Fruit fly (Drosophila melanogaster) whole organism, embryonic: ENCODE results near the gene zye.

Experiments
- Adf1 ChIP-seq: fragments of 200-800 bp; sonication (Bioruptor generic); IDR thresholded peaks from 2 replicates; pipeline ENCODE4 v1.3.6; 2022; ENCODE audit warnings: missing biosample characterization, missing genetic modification characterization
- BEAF-32 ChIP-seq: fragments of 200-800 bp; sonication (Bioruptor generic); optimal IDR thresholded peaks from 3 replicates; lab custom pipeline; 2017; ENCODE audit warnings: missing biosample characterization, missing genetic modification characterization, mild to moderate bottlenecking, moderate library complexity, missing genetic modification reagents
- CG12104 ChIP-seq: fragments of 200-800 bp; sonication (Bioruptor generic); optimal IDR thresholded peaks from 3 replicates; lab custom pipeline; 2016; ENCODE audit warnings: missing biosample characterization, missing genetic modification characterization
- CG12659 ChIP-seq: fragments of 200-800 bp; sonication (Bioruptor generic); optimal IDR thresholded peaks from 3 replicates; lab custom pipeline; 2017; ENCODE audit warnings: mild to moderate bottlenecking, missing biosample characterization, missing genetic modification reagents, missing genetic modification characterization
- CG14860 ChIP-seq: fragments of 200-800 bp; sonication (Bioruptor generic); IDR thresholded peaks from 3 replicates; pipeline ENCODE4 v1.3.6; 2022; ENCODE audit warnings: missing biosample characterization, missing genetic modification characterization; ENCODE audit not compliant: partially characterized antibody
- CG15269 ChIP-seq: fragments of 200-800 bp; sonication (Bioruptor generic); optimal IDR thresholded peaks from 2 replicates; lab custom pipeline; 2018; ENCODE audit warnings: missing biosample characterization, mild to moderate bottlenecking, missing genetic modification characterization, moderate library complexity
- CG15696 ChIP-seq: fragments of 200-800 bp; sonication (Bioruptor generic); optimal IDR thresholded peaks from 2 replicates; lab custom pipeline; 2019; ENCODE audit warnings: missing biosample characterization, mild to moderate bottlenecking, missing genetic modification characterization, moderate library complexity
- CG1647 ChIP-seq: fragments of 200-800 bp; sonication (Bioruptor generic); optimal IDR thresholded peaks from 3 replicates; lab custom pipeline; 2016; ENCODE audit warnings: missing biosample characterization, missing genetic modification characterization
- CG16863 ChIP-seq: fragments of 200-800 bp; sonication (Bioruptor generic); optimal IDR thresholded peaks from 3 replicates; lab custom pipeline; 2016; ENCODE audit warnings: missing biosample characterization, missing genetic modification characterization
- CG17186 ChIP-seq: fragments of 200-800 bp; sonication (Bioruptor generic); optimal IDR thresholded peaks from 3 replicates; lab custom pipeline; 2017; ENCODE audit warnings: missing biosample characterization, missing genetic modification reagents, missing genetic modification characterization
- CG2875 ChIP-seq: fragments of 200-800 bp; sonication (Bioruptor generic); optimal IDR thresholded peaks from 2 replicates; lab custom pipeline; 2017; ENCODE audit warnings: missing biosample characterization, mild to moderate bottlenecking, missing genetic modification characterization, missing genetic modification reagents
- CG2889 ChIP-seq: fragments of 200-800 bp; sonication (Bioruptor generic); IDR thresholded peaks from 3 replicates; pipeline ENCODE4 v1.3.6; 2022; ENCODE audit warnings: missing biosample characterization, missing genetic modification characterization
- CG3163 ChIP-seq: fragments of 200-800 bp; sonication (Bioruptor generic); optimal IDR thresholded peaks from 3 replicates; lab custom pipeline; 2016; ENCODE audit warnings: missing biosample characterization, missing genetic modification characterization
- CG32772 ChIP-seq: fragments of 200-800 bp; sonication (Bioruptor generic); IDR thresholded peaks from 2 replicates; pipeline ENCODE4 v1.3.6; 2022; ENCODE audit warnings: missing biosample characterization, missing genetic modification characterization
- CG4282 ChIP-seq: fragments of 200-800 bp; sonication (Bioruptor generic); optimal IDR thresholded peaks from 2 replicates; lab custom pipeline; 2016; ENCODE audit warnings: missing biosample characterization, missing genetic modification characterization
- CG4854 ChIP-seq: fragments of 200-800 bp; sonication (Bioruptor generic); optimal IDR thresholded peaks from 2 replicates; lab custom pipeline; 2016; ENCODE audit warnings: missing biosample characterization, missing genetic modification characterization, inconsistent platforms
- CG5953 ChIP-seq: fragments of 200-800 bp; sonication (Bioruptor generic); IDR thresholded peaks from 2 replicates; pipeline ENCODE4 v1.3.6; 2022; ENCODE audit warnings: missing biosample characterization, missing genetic modification characterization
- CG6765 ChIP-seq: fragments of 200-800 bp; sonication (Bioruptor generic); optimal IDR thresholded peaks from 3 replicates; lab custom pipeline; 2017; ENCODE audit warnings: missing biosample characterization, mild to moderate bottlenecking, missing genetic modification characterization
- CG7372 ChIP-seq: fragments of 200-800 bp; sonication (Bioruptor generic); IDR thresholded peaks from 2 replicates; pipeline ENCODE4 v1.3.6; 2022; ENCODE audit warnings: missing biosample characterization, missing genetic modification characterization
- CG8290 ChIP-seq, 3 experiments: fragments of 200-800 bp; sonication (Bioruptor generic); optimal IDR thresholded peaks; 2 replicates each; lab custom pipeline; 2016 to 2019; ENCODE audit warnings: missing biosample characterization in 3 of 3, missing genetic modification characterization in 3 of 3, mild to moderate bottlenecking in 2 of 3, moderate library complexity in 1 of 3
- CHES-1-like ChIP-seq: fragments of 200-800 bp; sonication (Bioruptor generic); optimal IDR thresholded peaks from 2 replicates; lab custom pipeline; 2016; ENCODE audit warnings: missing biosample characterization, missing genetic modification characterization
- Camta ChIP-seq: fragments of 200-800 bp; sonication (Bioruptor generic); optimal IDR thresholded peaks from 2 replicates; lab custom pipeline; 2016; ENCODE audit warnings: missing biosample characterization, missing genetic modification characterization
- Deaf1 ChIP-seq: fragments of 200-800 bp; optimal IDR thresholded peaks from 3 replicates; lab custom pipeline; 2019; ENCODE audit warnings: missing biosample characterization, mild to moderate bottlenecking, missing genetic modification characterization, moderate library complexity
- E2f1 ChIP-seq: fragments of 200-800 bp; sonication (Bioruptor generic); IDR thresholded peaks from 2 replicates; pipeline ENCODE4 v1.3.6; 2022; ENCODE audit warnings: missing biosample characterization, missing genetic modification characterization
- Ets65A ChIP-seq: fragments of 200-800 bp; sonication (Bioruptor generic); peaks from one replicate; lab custom pipeline; 2016; ENCODE audit warnings: missing biosample characterization, missing genetic modification characterization
- Fer2 ChIP-seq: fragments of 200-800 bp; sonication (Bioruptor generic); optimal IDR thresholded peaks from 2 replicates; lab custom pipeline; 2018; ENCODE audit warnings: missing biosample characterization, mild to moderate bottlenecking, missing genetic modification characterization, moderate library complexity
- HLH3B ChIP-seq: fragments of 200-800 bp; sonication (Bioruptor generic); IDR thresholded peaks from 2 replicates; pipeline ENCODE4 v1.3.6; 2022; ENCODE audit warnings: missing biosample characterization, missing genetic modification characterization
- HmgZ ChIP-seq: fragments of 200-800 bp; sonication (Bioruptor generic); optimal IDR thresholded peaks from 2 replicates; lab custom pipeline; 2018; ENCODE audit warnings: missing biosample characterization, mild to moderate bottlenecking, missing genetic modification characterization
- Jarid2 ChIP-seq: fragments of 200-800 bp; sonication (Bioruptor generic); optimal IDR thresholded peaks from 3 replicates; lab custom pipeline; 2017; ENCODE audit warnings: mild to moderate bottlenecking, missing biosample characterization, missing genetic modification reagents, missing genetic modification characterization
- Neu2 ChIP-seq: fragments of 200-800 bp; sonication (Bioruptor generic); optimal IDR thresholded peaks from 3 replicates; lab custom pipeline; 2016; ENCODE audit warnings: missing biosample characterization, missing genetic modification characterization, borderline replicate concordance
- Sox102F ChIP-seq: fragments of 200-800 bp; sonication (Bioruptor generic); optimal IDR thresholded peaks from 2 replicates; lab custom pipeline; 2018; ENCODE audit warnings: missing biosample characterization, mild to moderate bottlenecking, missing genetic modification characterization, moderate library complexity
- Spps ChIP-seq: fragments of 200-800 bp; sonication (Bioruptor generic); optimal IDR thresholded peaks from 2 replicates; lab custom pipeline; 2018; ENCODE audit warnings: missing biosample characterization, mild to moderate bottlenecking, missing genetic modification characterization
- Taf1 ChIP-seq: fragments of 200-800 bp; sonication (Bioruptor generic); IDR thresholded peaks from 2 replicates; pipeline ENCODE4 v1.3.6; 2022; ENCODE audit warnings: missing biosample characterization, missing genetic modification characterization
- ase ChIP-seq: fragments of 200-800 bp; sonication (Bioruptor generic); IDR thresholded peaks from 3 replicates; pipeline ENCODE4 v1.3.6; 2022; ENCODE audit warnings: missing biosample characterization, missing genetic modification characterization
- cg ChIP-seq: fragments of 200-800 bp; sonication (Bioruptor generic); optimal IDR thresholded peaks from 3 replicates; lab custom pipeline; 2019; ENCODE audit warnings: missing biosample characterization, mild to moderate bottlenecking, missing genetic modification characterization, moderate library complexity
- crc ChIP-seq: fragments of 200-800 bp; sonication (Bioruptor generic); optimal IDR thresholded peaks from 2 replicates; lab custom pipeline; 2016; ENCODE audit warnings: missing biosample characterization, missing genetic modification characterization
- exex ChIP-seq: fragments of 200-800 bp; sonication (Bioruptor generic); optimal IDR thresholded peaks from 4 replicates; lab custom pipeline; 2018; ENCODE audit warnings: missing biosample characterization, mild to moderate bottlenecking, missing genetic modification characterization, moderate library complexity
- ken ChIP-seq: fragments of 200-800 bp; sonication (Bioruptor generic); IDR thresholded peaks from 3 replicates; pipeline ENCODE4 v1.3.6; 2022; ENCODE audit warnings: missing biosample characterization, missing genetic modification characterization
- lab ChIP-seq: fragments of 200-800 bp; sonication (Bioruptor generic); optimal IDR thresholded peaks from 3 replicates; lab custom pipeline; 2017; ENCODE audit warnings: missing biosample characterization, missing genetic modification characterization, mild to moderate bottlenecking, moderate library complexity, missing genetic modification reagents
- lov ChIP-seq, 2 experiments: fragments of 200-800 bp in 1 of 2; fragments of >200 bp in 1 of 2; sonication (Bioruptor generic) in 1 of 2; IDR thresholded peaks in 1 of 2; optimal IDR thresholded peaks in 1 of 2; 2 replicates in 1 of 2; 3 replicates in 1 of 2; pipeline versions ENCODE4 v1.3.6 to Lab custom; 2017 to 2022; ENCODE audit warnings: missing biosample characterization in 1 of 2, missing genetic modification characterization in 1 of 2
- mam ChIP-seq: fragments of 200-800 bp; sonication (Bioruptor generic); optimal IDR thresholded peaks from 3 replicates; lab custom pipeline; 2016; ENCODE audit warnings: missing biosample characterization, missing genetic modification characterization
- nau ChIP-seq: fragments of 200-800 bp; sonication (Bioruptor generic); optimal IDR thresholded peaks from 3 replicates; lab custom pipeline; 2017; ENCODE audit warnings: missing biosample characterization, mild to moderate bottlenecking, missing genetic modification characterization, missing genetic modification reagents
- onecut ChIP-seq: fragments of 200-800 bp; sonication (Bioruptor generic); IDR thresholded peaks from 2 replicates; pipeline ENCODE4 v1.3.6; 2022; ENCODE audit warnings: missing biosample characterization, missing genetic modification characterization
- org-1 ChIP-seq: fragments of 200-800 bp; sonication (Bioruptor generic); optimal IDR thresholded peaks from 2 replicates; lab custom pipeline; 2017; ENCODE audit warnings: missing biosample characterization, missing genetic modification characterization
- pb ChIP-seq: fragments of 200-800 bp; sonication (Bioruptor generic); optimal IDR thresholded peaks from 3 replicates; lab custom pipeline; 2016; ENCODE audit warnings: missing biosample characterization, missing genetic modification characterization
- pita ChIP-seq: fragments of 200-800 bp; sonication (Bioruptor generic); optimal IDR thresholded peaks from 2 replicates; lab custom pipeline; 2017; ENCODE audit warnings: missing biosample characterization, mild to moderate bottlenecking, missing genetic modification characterization
- pzg ChIP-seq: fragments of 200-800 bp; sonication (Bioruptor generic); optimal IDR thresholded peaks from 3 replicates; lab custom pipeline; 2018; ENCODE audit warnings: missing biosample characterization, mild to moderate bottlenecking, missing genetic modification characterization, moderate library complexity
- ro ChIP-seq: fragments of 200-800 bp; sonication (Bioruptor generic); IDR thresholded peaks from 2 replicates; pipeline ENCODE4 v1.3.6; 2022; ENCODE audit warnings: missing biosample characterization, missing genetic modification characterization
- slbo ChIP-seq: fragments of 200-800 bp; sonication (Bioruptor generic); IDR thresholded peaks from 2 replicates; pipeline ENCODE4 v1.3.6; 2022; ENCODE audit warnings: missing biosample characterization, missing genetic modification characterization
- tap ChIP-seq: fragments of 200-800 bp; optimal IDR thresholded peaks from 3 replicates; lab custom pipeline; 2019; ENCODE audit warnings: missing biosample characterization, mild to moderate bottlenecking, missing genetic modification characterization, moderate library complexity
- tx ChIP-seq: fragments of 200-800 bp; sonication (Bioruptor generic); optimal IDR thresholded peaks from 2 replicates; lab custom pipeline; 2016; ENCODE audit warnings: missing biosample characterization, missing genetic modification characterization

zye gene

DNA sequence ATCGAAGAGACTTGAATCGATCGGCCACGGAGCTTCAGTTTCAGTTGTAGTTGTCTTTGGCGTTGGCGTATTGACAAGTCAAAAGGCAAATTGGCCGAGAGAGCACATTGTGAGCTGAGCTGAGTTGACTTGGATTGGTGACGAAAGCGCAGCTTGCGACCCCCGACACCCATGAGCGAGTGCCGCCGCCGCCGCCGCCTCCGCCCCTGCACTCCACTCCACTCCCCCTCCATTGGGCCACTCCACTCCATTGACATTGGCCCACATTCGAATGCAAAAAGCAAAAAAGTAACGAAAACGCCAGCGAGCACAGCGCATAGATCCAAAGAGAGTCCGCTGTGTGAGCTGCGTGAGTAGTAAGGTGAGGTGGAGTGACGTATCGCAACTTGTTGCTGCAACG is 15.6 kb upstream of the zye start (continued):
- TF ChIP-seq Sox102F (GFP tag; lab: Kevin White, UChicago): no peak
- 0 out of 3 replicates have a peak, but pooled peaks have one; percentile 4 for TF ChIP-seq ase
- TF ChIP-seq crc: no peak
- peak; percentile 20; the same call in 1 of the 2 replicates for TF ChIP-seq E2f1 (GFP tag; lab: Robert Waterston, UW)
- no peak; the same call in 1 of the 2 replicates for TF ChIP-seq Adf1 (GFP tag; lab: Robert Waterston, UW)
- TF ChIP-seq nau (GFP tag; lab: Kevin White, UChicago): no peak
- TF ChIP-seq tap (tag; lab: Kevin White, UChicago): no peak
- no peak for TF ChIP-seq lab (GFP tag; lab: Kevin White, UChicago)
- TF ChIP-seq Spps (tag; lab: Kevin White, UChicago): no peak
- no peak for TF ChIP-seq ro (GFP tag; lab: Robert Waterston, UW)
- TF ChIP-seq CG5953 (GFP tag; lab: Robert Waterston, UW): no peak
- TF ChIP-seq CG1647 (GFP tag; lab: Kevin White, UChicago): no peak
- TF ChIP-seq onecut (GFP tag; lab: Robert Waterston, UW): peak; percentile 24
- no peak for TF ChIP-seq CG4282 (GFP tag; lab: Kevin White, UChicago)
- TF ChIP-seq Taf1 (GFP tag; lab: Robert Waterston, UW): no peak
- no peak for TF ChIP-seq Ets65A
- TF ChIP-seq cg (GFP tag; lab: Kevin White, UChicago): peak; percentile 2
- no peak for TF ChIP-seq CG8290 (GFP tag; optimal IDR thresholded peaks at IDR 0.05; lab: Kevin White, UChicago)
- no peak for TF ChIP-seq CG8290 (tag; optimal IDR thresholded peaks at IDR 0.05; lab: Kevin White, UChicago)
- no peak for TF ChIP-seq ken (GFP tag; lab: Robert Waterston, UW)
- TF ChIP-seq tx (GFP tag; lab: Kevin White, UChicago): no peak
- no peak for TF ChIP-seq Fer2 (tag; lab: Kevin White, UChicago)
- TF ChIP-seq pzg (GFP tag; lab: Kevin White, UChicago): no peak
- TF ChIP-seq HmgZ (tag; lab: Kevin White, UChicago): no peak
- no peak for TF ChIP-seq CG15696
- TF ChIP-seq CHES-1-like (GFP tag; lab: Kevin White, UChicago): no peak
- no peak for TF ChIP-seq pb (GFP tag; lab: Kevin White, UChicago)
- TF ChIP-seq CG16863 (GFP tag; lab: Kevin White, UChicago): no peak
- no peak for TF ChIP-seq CG12104 (GFP tag; lab: Kevin White, UChicago)
- TF ChIP-seq org-1 (GFP tag; lab: Kevin White, UChicago): no peak
- no peak for TF ChIP-seq mam (GFP tag; lab: Kevin White, UChicago)
- 0 out of 2 replicates have a peak, but pooled peaks have one; percentile 6 for TF ChIP-seq HLH3B
- no peak for TF ChIP-seq Camta (GFP tag; lab: Kevin White, UChicago)
- no peak for TF ChIP-seq CG6765 (GFP tag; lab: Kevin White, UChicago)
- no peak for TF ChIP-seq Neu2 (GFP tag; lab: Kevin White, UChicago)
- no peak for TF ChIP-seq exex
- no peak for TF ChIP-seq CG2875
- TF ChIP-seq CG12659: no peak
- TF ChIP-seq CG14860 (GFP tag; lab: Robert Waterston, UW): no peak
- peak; percentile 1 for TF ChIP-seq CG15269 (tag; lab: Kevin White, UChicago)
- TF ChIP-seq Jarid2: no peak
- TF ChIP-seq CG2889 (GFP tag; lab: Robert Waterston, UW): no peak
- no peak for TF ChIP-seq Deaf1
- TF ChIP-seq pita (GFP tag; lab: Kevin White, UChicago): no peak
- TF ChIP-seq BEAF-32 (GFP tag; lab: Kevin White, UChicago): no peak
- no peak for TF ChIP-seq CG7372 (GFP tag; lab: Robert Waterston, UW)
- no peak for TF ChIP-seq lov (optimal IDR thresholded peaks at IDR 0.05; lab: Kevin White, UChicago)
- no peak for TF ChIP-seq lov (GFP tag; IDR thresholded peaks at IDR 0.05; lab: Robert Waterston, UW)
- no peak for TF ChIP-seq CG3163
- TF ChIP-seq slbo: no peak
- no peak for TF ChIP-seq CG4854 (GFP tag; lab: Kevin White, UChicago)
- no peak for TF ChIP-seq CG32772 (GFP tag; lab: Robert Waterston, UW)
- TF ChIP-seq CG17186 (GFP tag; lab: Kevin White, UChicago): no peak
